Fruit fly (Drosophila melanogaster) whole organism, embryonic: ENCODE results near the gene net.

Experiments
- Antp ChIP-seq: fragments of 200-800 bp; sonication (Bioruptor generic); optimal IDR thresholded peaks from 3 replicates; lab custom pipeline; 2016; ENCODE audit warnings: missing biosample characterization, missing genetic modification characterization
- B-H1 ChIP-seq: fragments of 200-800 bp; sonication (Bioruptor generic); IDR thresholded peaks from 3 replicates; pipeline ENCODE4 v1.3.6; 2022; ENCODE audit warnings: missing biosample characterization, missing genetic modification characterization
- CG1024 ChIP-seq: fragments of 200-800 bp; sonication (Bioruptor generic); IDR thresholded peaks from 2 replicates; pipeline ENCODE4 v1.3.6; 2022; ENCODE audit warnings: missing biosample characterization, missing genetic modification characterization
- CG10565 ChIP-seq: fragments of 200-800 bp; sonication (Bioruptor generic); optimal IDR thresholded peaks from 3 replicates; lab custom pipeline; 2016; ENCODE audit warnings: missing biosample characterization, mild to moderate bottlenecking, missing genetic modification characterization
- CG11504 ChIP-seq: fragments of 200-800 bp; sonication (Bioruptor generic); optimal IDR thresholded peaks from 3 replicates; lab custom pipeline; 2019; ENCODE audit warnings: missing biosample characterization, mild to moderate bottlenecking, missing genetic modification characterization, moderate library complexity
- CG13296 ChIP-seq: fragments of 200-800 bp; sonication (Bioruptor generic); optimal IDR thresholded peaks from 3 replicates; lab custom pipeline; 2018; ENCODE audit warnings: missing biosample characterization, mild to moderate bottlenecking, missing genetic modification characterization
- CG1603 ChIP-seq: fragments of 200-800 bp; sonication (Bioruptor generic); optimal IDR thresholded peaks from 2 replicates; lab custom pipeline; 2019; ENCODE audit warnings: missing biosample characterization, mild to moderate bottlenecking, missing genetic modification characterization, moderate library complexity
- CG18011 ChIP-seq: fragments of 200-800 bp; sonication (Bioruptor generic); optimal IDR thresholded peaks from 2 replicates; lab custom pipeline; 2017; ENCODE audit warnings: missing biosample characterization, missing genetic modification characterization, mild to moderate bottlenecking, moderate library complexity, missing genotype
- CG18476 ChIP-seq: fragments of 200-800 bp; sonication (Bioruptor generic); optimal IDR thresholded peaks from 2 replicates; lab custom pipeline; 2016; ENCODE audit warnings: missing biosample characterization, mild to moderate bottlenecking, missing genetic modification characterization
- CG18619 ChIP-seq: fragments of 200-800 bp; sonication (Bioruptor generic); optimal IDR thresholded peaks from 3 replicates; lab custom pipeline; 2017; ENCODE audit warnings: missing biosample characterization, mild to moderate bottlenecking, missing genetic modification characterization
- CG2129 ChIP-seq: fragments of 200-800 bp; sonication (Bioruptor generic); IDR thresholded peaks from 2 replicates; pipeline ENCODE4 v1.3.6; 2022; ENCODE audit warnings: missing biosample characterization, missing genetic modification characterization; ENCODE audit not compliant: partially characterized antibody
- CG2678 ChIP-seq: fragments of 200-800 bp; sonication (Bioruptor generic); optimal IDR thresholded peaks from 3 replicates; lab custom pipeline; 2019; ENCODE audit warnings: missing biosample characterization, mild to moderate bottlenecking, missing genetic modification characterization, moderate library complexity
- CG6854 ChIP-seq: fragments of 200-800 bp; sonication (Bioruptor generic); optimal IDR thresholded peaks from 3 replicates; lab custom pipeline; 2017; ENCODE audit warnings: missing biosample characterization, mild to moderate bottlenecking, missing genetic modification characterization
- CG7357 ChIP-seq: fragments of 200-800 bp; sonication (Bioruptor generic); IDR thresholded peaks from 3 replicates; pipeline ENCODE4 v1.3.6; 2022; ENCODE audit warnings: missing biosample characterization, missing genetic modification characterization
- CG8290 ChIP-seq, 3 experiments: fragments of 200-800 bp; sonication (Bioruptor generic); optimal IDR thresholded peaks; 2 replicates each; lab custom pipeline; 2016 to 2019; ENCODE audit warnings: missing biosample characterization in 3 of 3, missing genetic modification characterization in 3 of 3, mild to moderate bottlenecking in 2 of 3, moderate library complexity in 1 of 3
- CG8924 ChIP-seq: fragments of 200-800 bp; optimal IDR thresholded peaks from 3 replicates; lab custom pipeline; 2019; ENCODE audit warnings: missing biosample characterization, mild to moderate bottlenecking, missing genetic modification characterization, moderate library complexity
- CTCF ChIP-seq: fragments of 200-800 bp; sonication (Bioruptor generic); optimal IDR thresholded peaks from 2 replicates; lab custom pipeline; 2017; ENCODE audit warnings: missing biosample characterization, mild to moderate bottlenecking, missing genetic modification characterization, moderate library complexity
- Fer1 ChIP-seq: fragments of 200-800 bp; sonication (Bioruptor generic); optimal IDR thresholded peaks from 2 replicates; lab custom pipeline; 2017; ENCODE audit warnings: missing biosample characterization, mild to moderate bottlenecking, missing genetic modification characterization
- GATAe ChIP-seq: fragments of 200-800 bp; sonication (Bioruptor generic); conservative IDR thresholded peaks from 2 replicates; pipeline ENCODE4 v1.3.6; 2022; ENCODE audit warnings: missing biosample characterization, missing genetic modification characterization
- HHEX ChIP-seq: fragments of 200-800 bp; sonication (Bioruptor generic); optimal IDR thresholded peaks from 3 replicates; lab custom pipeline; 2017; ENCODE audit warnings: missing biosample characterization, mild to moderate bottlenecking, missing genetic modification characterization, missing genetic modification reagents
- Lpt ChIP-seq: fragments of >200 bp; optimal IDR thresholded peaks from 2 replicates; lab custom pipeline; 2018; ENCODE audit warnings: missing biosample characterization, missing genetic modification characterization
- Optix ChIP-seq: fragments of 200-800 bp; sonication (Bioruptor generic); IDR thresholded peaks from 3 replicates; pipeline ENCODE4 v1.3.6; 2022; ENCODE audit warnings: missing biosample characterization, missing genetic modification characterization
- Spps ChIP-seq: fragments of 200-800 bp; sonication (Bioruptor generic); optimal IDR thresholded peaks from 2 replicates; lab custom pipeline; 2018; ENCODE audit warnings: missing biosample characterization, mild to moderate bottlenecking, missing genetic modification characterization
- Stat92E ChIP-seq, 3 experiments: fragments of >200 bp in 2 of 3; fragments of 200-800 bp in 1 of 3; sonication (Bioruptor generic) in 1 of 3; optimal IDR thresholded peaks; 2 replicates each; lab custom pipeline; 2017 to 2019; ENCODE audit warnings: missing biosample characterization in 3 of 3, missing genetic modification characterization in 3 of 3, mild to moderate bottlenecking in 1 of 3, moderate library complexity in 1 of 3
- Taf1 ChIP-seq: fragments of 200-800 bp; sonication (Bioruptor generic); IDR thresholded peaks from 2 replicates; pipeline ENCODE4 v1.3.6; 2022; ENCODE audit warnings: missing biosample characterization, missing genetic modification characterization
- Tbp ChIP-seq: fragments of >200 bp; optimal IDR thresholded peaks from 2 replicates; lab custom pipeline; 2018; ENCODE audit warnings: missing biosample characterization, missing genetic modification characterization
- Usf ChIP-seq: fragments of 200-800 bp; sonication (Bioruptor generic); optimal IDR thresholded peaks from 2 replicates; lab custom pipeline; 2017; ENCODE audit warnings: missing genotype, missing biosample characterization, missing genetic modification characterization
- amos ChIP-seq: fragments of 200-800 bp; sonication (Bioruptor generic); IDR thresholded peaks from 2 replicates; pipeline ENCODE4 v1.3.6; 2022; ENCODE audit warnings: missing biosample characterization, missing genetic modification characterization; ENCODE audit not compliant: partially characterized antibody
- aop ChIP-seq: fragments of 200-800 bp; sonication (Bioruptor generic); IDR thresholded peaks from 2 replicates; pipeline ENCODE4 v1.3.6; 2022; ENCODE audit warnings: missing biosample characterization, missing genetic modification characterization
- az2 ChIP-seq: fragments of 200-800 bp; sonication (Bioruptor generic); optimal IDR thresholded peaks from 3 replicates; lab custom pipeline; 2016; ENCODE audit warnings: missing biosample characterization, missing genetic modification characterization
- bsh ChIP-seq, 2 experiments: fragments of 200-800 bp; sonication (Bioruptor generic); optimal IDR thresholded peaks; 2 replicates each; lab custom pipeline; 2017 to 2018; ENCODE audit warnings: mild to moderate bottlenecking in 2 of 2, missing biosample characterization in 2 of 2, missing genetic modification characterization in 2 of 2, moderate library complexity in 1 of 2
- cas ChIP-seq: fragments of 200-800 bp; sonication (Bioruptor generic); IDR thresholded peaks from 2 replicates; pipeline ENCODE4 v1.3.6; 2022; ENCODE audit warnings: missing biosample characterization, missing genetic modification characterization
- crc ChIP-seq: fragments of 200-800 bp; sonication (Bioruptor generic); optimal IDR thresholded peaks from 2 replicates; lab custom pipeline; 2016; ENCODE audit warnings: missing biosample characterization, missing genetic modification characterization
- disco-r ChIP-seq: fragments of 200-800 bp; sonication (Bioruptor generic); optimal IDR thresholded peaks from 2 replicates; lab custom pipeline; 2016; ENCODE audit warnings: missing biosample characterization, missing genetic modification characterization
- en ChIP-seq: fragments of 200-800 bp; sonication (Bioruptor generic); optimal IDR thresholded peaks from 2 replicates; lab custom pipeline; 2016; ENCODE audit warnings: missing biosample characterization, missing genetic modification characterization
- gem ChIP-seq: fragments of 200-800 bp; sonication (Bioruptor generic); optimal IDR thresholded peaks from 2 replicates; lab custom pipeline; 2019; ENCODE audit warnings: missing biosample characterization, mild to moderate bottlenecking, missing genetic modification characterization, moderate library complexity
- ham ChIP-seq: fragments of 200-800 bp; sonication (Bioruptor generic); IDR thresholded peaks from 2 replicates; pipeline ENCODE4 v1.3.6; 2022; ENCODE audit warnings: missing biosample characterization, missing genetic modification characterization
- insv ChIP-seq, 2 experiments: fragments of 200-800 bp; sonication (Bioruptor generic); optimal IDR thresholded peaks; 3 replicates each; lab custom pipeline; 2016 to 2018; ENCODE audit warnings: missing biosample characterization in 2 of 2, missing genetic modification characterization in 2 of 2
- lmd ChIP-seq: fragments of 200-800 bp; sonication (Bioruptor generic); IDR thresholded peaks from 2 replicates; pipeline ENCODE4 v1.3.6; 2022; ENCODE audit warnings: missing biosample characterization, missing genetic modification characterization
- nau ChIP-seq: fragments of 200-800 bp; sonication (Bioruptor generic); optimal IDR thresholded peaks from 3 replicates; lab custom pipeline; 2017; ENCODE audit warnings: missing biosample characterization, mild to moderate bottlenecking, missing genetic modification characterization, missing genetic modification reagents
- nmo ChIP-seq: fragments of 200-800 bp; sonication (Bioruptor generic); optimal IDR thresholded peaks from 2 replicates; lab custom pipeline; 2018; ENCODE audit warnings: missing biosample characterization, mild to moderate bottlenecking, missing genetic modification characterization, moderate library complexity
- otp ChIP-seq: fragments of 200-800 bp; sonication (Bioruptor generic); IDR thresholded peaks from 3 replicates; pipeline ENCODE4, ENCODE4 v1.3.6; 2022; ENCODE audit warnings: missing biosample characterization, missing genetic modification characterization
- pzg ChIP-seq: fragments of 200-800 bp; sonication (Bioruptor generic); optimal IDR thresholded peaks from 3 replicates; lab custom pipeline; 2018; ENCODE audit warnings: missing biosample characterization, mild to moderate bottlenecking, missing genetic modification characterization, moderate library complexity
- ro ChIP-seq: fragments of 200-800 bp; sonication (Bioruptor generic); IDR thresholded peaks from 2 replicates; pipeline ENCODE4 v1.3.6; 2022; ENCODE audit warnings: missing biosample characterization, missing genetic modification characterization
- sd ChIP-seq: fragments of 200-800 bp; sonication (Bioruptor generic); optimal IDR thresholded peaks from 3 replicates; lab custom pipeline; 2018; ENCODE audit warnings: missing biosample characterization, mild to moderate bottlenecking, missing genetic modification characterization, moderate library complexity
- sna ChIP-seq: fragments of 200-800 bp; sonication (Bioruptor generic); IDR thresholded peaks from 2 replicates; pipeline ENCODE4 v1.3.6; 2022; ENCODE audit warnings: missing biosample characterization, missing genetic modification characterization; ENCODE audit not compliant: partially characterized antibody
- so ChIP-seq: fragments of 200-800 bp; sonication (Bioruptor generic); IDR thresholded peaks from 3 replicates; pipeline ENCODE4 v1.3.6; 2022; ENCODE audit warnings: missing biosample characterization, missing genetic modification characterization
- yki ChIP-seq: fragments of >200 bp; optimal IDR thresholded peaks from 3 replicates; lab custom pipeline; 2018
- zfh1 ChIP-seq: fragments of 200-800 bp; sonication (Bioruptor generic); IDR thresholded peaks from 3 replicates; pipeline ENCODE4 v1.3.6; 2022; ENCODE audit warnings: missing biosample characterization, missing genetic modification characterization

net gene

DNA sequence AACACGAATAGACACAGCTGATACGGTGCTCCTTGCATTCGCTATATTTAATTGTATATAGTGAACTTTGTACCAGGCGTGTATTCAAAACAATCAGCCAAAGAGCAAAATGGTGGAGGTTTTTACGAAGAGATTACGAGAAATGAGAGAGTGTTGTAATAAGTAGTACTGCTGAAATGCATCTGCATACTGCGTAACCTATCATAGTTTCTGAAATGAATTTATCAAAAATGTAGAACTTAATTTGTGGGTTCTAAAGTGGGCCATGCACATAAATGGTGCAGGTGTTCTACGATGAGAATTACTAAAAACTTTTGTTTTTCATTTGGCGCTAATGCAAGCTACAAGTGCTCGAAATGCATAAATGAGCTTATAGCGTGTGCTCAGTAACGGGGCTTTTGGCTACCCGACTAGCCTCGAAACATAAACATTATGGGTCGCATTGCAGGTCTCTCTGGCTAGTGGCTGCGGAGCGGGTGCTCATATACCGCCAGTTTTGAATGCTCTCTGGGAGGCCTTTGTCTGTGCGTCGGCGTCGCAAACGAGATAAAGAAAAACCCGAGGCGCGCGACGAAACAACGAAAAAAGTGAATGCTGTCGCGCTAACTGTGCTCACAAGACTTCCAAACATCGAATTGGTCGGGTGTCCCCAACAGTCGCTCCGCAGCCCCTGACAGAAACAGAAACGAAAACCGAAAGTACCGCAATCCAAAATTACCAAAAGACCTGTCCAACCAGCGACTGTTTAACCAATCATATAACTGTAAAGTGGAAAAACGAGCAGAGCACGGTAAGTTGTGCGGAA lies 44.5 kb upstream of the net start, which contains the start of gene Gs1 (continued):
- TF ChIP-seq cas (no peak), nau (GFP tag; lab: Kevin White, UChicago) (peak; percentile 48), CG10565 (GFP tag; lab: Kevin White, UChicago) (no peak), CG8290 (GFP tag; optimal IDR thresholded peaks at IDR 0.05; lab: Kevin White, UChicago) (no peak), CG8290 (tag; optimal IDR thresholded peaks at IDR 0.05; lab: Kevin White, UChicago) (peak; percentile 8 to 65), yki (lab: Kevin White, UChicago) (peak; percentile 36), pzg (GFP tag; lab: Kevin White, UChicago) (no peak), CG2678 (tag; lab: Kevin White, UChicago) (peak; percentile 40), ham (no peak), B-H1 (GFP tag; lab: Robert Waterston, UW) (no peak; the same call in 2 of the 3 replicates), bsh (GFP tag; optimal IDR thresholded peaks at IDR 0.05; lab: Kevin White, UChicago) (peak in 1 of 2 experiments; percentile 66), insv (GFP tag; optimal IDR thresholded peaks at IDR 0.05; lab: Kevin White, UChicago) (no peak), Lpt (GFP tag; lab: Kevin White, UChicago) (no peak), az2 (GFP tag; lab: Kevin White, UChicago) (no peak), Antp (GFP tag; lab: Kevin White, UChicago) (no peak), zfh1 (0 out of 3 replicates have a peak, but pooled peaks have one; percentile 12), sna (GFP tag; lab: Robert Waterston, UW) (0 out of 2 replicates have a peak, but pooled peaks have one; percentile 53), nmo (peak; percentile 2), CG1603 (peak; percentile 0), Tbp (GFP tag; lab: Kevin White, UChicago) (no peak), en (GFP tag; lab: Kevin White, UChicago) (no peak), CG11504 (tag; lab: Kevin White, UChicago) (peak; percentile 21), Fer1 (GFP tag; lab: Kevin White, UChicago) (peak; percentile 81), CG1024 (GFP tag; lab: Robert Waterston, UW) (no peak), aop (GFP tag; lab: Robert Waterston, UW) (no peak), CG13296 (GFP tag; lab: Kevin White, UChicago) (peak; percentile 66), CG6854 (peak; percentile 70), Taf1 (GFP tag; lab: Robert Waterston, UW) (no peak), CG18011 (GFP tag; lab: Kevin White, UChicago) (peak; percentile 4), gem (tag; lab: Kevin White, UChicago) (no peak), lmd (GFP tag; lab: Robert Waterston, UW) (no peak), HHEX (GFP tag; lab: Kevin White, UChicago) (peak; percentile 34), CG8924 (tag; lab: Kevin White, UChicago) (no peak), CTCF (GFP tag; lab: Kevin White, UChicago) (peak; percentile 41), CG7357 (no peak), GATAe (GFP tag; lab: Robert Waterston, UW) (no peak; the same call in 1 of the 2 replicates), Optix (GFP tag; lab: Robert Waterston, UW) (no peak), disco-r (GFP tag; lab: Kevin White, UChicago) (no peak), CG2129 (no peak), otp (GFP tag; lab: Robert Waterston, UW) (no peak; the same call in 2 of the 3 replicates), amos (GFP tag; lab: Robert Waterston, UW) (peak; percentile 10; the same call in 1 of the 2 replicates), ro (no peak), Stat92E (GFP tag; optimal IDR thresholded peaks at IDR 0.05; lab: Kevin White, UChicago) (peak in 1 of 3 experiments; percentile 48), crc (no peak), sd (tag; lab: Kevin White, UChicago) (peak; percentile 27), so (GFP tag; lab: Robert Waterston, UW) (peak; percentile 74; the same call in 2 of the 3 replicates), Spps (tag; lab: Kevin White, UChicago) (no peak), CG18619 (no peak), CG18476 (GFP tag; lab: Kevin White, UChicago) (no peak), Usf (no peak)
